Fruit fly (Drosophila melanogaster): ENCODE data around the gene CREG.

CREG gene

dm6 chr3R:17385329-17386019 lies 9.0 kb downstream of the CREG start (continued):
- peak; percentile 77; the same call in 2 of the 3 replicates for TF ChIP-seq CG11456 (GFP tag; IDR thresholded peaks at IDR 0.05)
- 0 out of 3 replicates have a peak, but pooled peaks have one; percentile 27 for TF ChIP-seq CG2199 (GFP tag; IDR thresholded peaks at IDR 0.05)
- TF ChIP-seq dmrt11E (tag; optimal IDR thresholded peaks at IDR 0.05): peak; percentile 16
- peak; percentile 45; the same call in 1 of the 2 replicates for TF ChIP-seq Drgx (GFP tag; IDR thresholded peaks at IDR 0.05)
- peak; percentile 40 for TF ChIP-seq p53 (GFP tag; optimal IDR thresholded peaks at IDR 0.05)
- peak; percentile 61 for TF ChIP-seq fu2 (GFP tag; optimal IDR thresholded peaks at IDR 0.05)
- TF ChIP-seq Dip3 (GFP tag; optimal IDR thresholded peaks at IDR 0.05): peak; percentile 32
- peak; percentile 74 for TF ChIP-seq CHES-1-like (GFP tag; optimal IDR thresholded peaks at IDR 0.05)
- TF ChIP-seq CG7963 (GFP tag; IDR thresholded peaks at IDR 0.05; ENCODE audit: partially characterized antibody): no peak
- peak; percentile 67 for TF ChIP-seq fd3F (GFP tag; optimal IDR thresholded peaks at IDR 0.05)
- no peak for TF ChIP-seq dimm (GFP tag; IDR thresholded peaks at IDR 0.05)
- TF ChIP-seq luna (GFP tag; optimal IDR thresholded peaks at IDR 0.05): peak; percentile 66
- no peak for TF ChIP-seq D (optimal IDR thresholded peaks at IDR 0.05)
- TF ChIP-seq D (GFP tag; optimal IDR thresholded peaks at IDR 0.05): no peak
- peak; percentile 34 to 81 for TF ChIP-seq Pdp1 (GFP tag; optimal IDR thresholded peaks at IDR 0.05)
- peak; percentile 41; the same call in 1 of the 2 replicates for TF ChIP-seq CG4730 (GFP tag; IDR thresholded peaks at IDR 0.05)
- TF ChIP-seq gem (tag; optimal IDR thresholded peaks at IDR 0.05): peak; percentile 68
- no peak for TF ChIP-seq z (GFP tag; IDR thresholded peaks at IDR 0.05)
- no peak for TF ChIP-seq D19B (GFP tag; optimal IDR thresholded peaks at IDR 0.05)
- peak; percentile 68 for TF ChIP-seq seq (GFP tag; IDR thresholded peaks at IDR 0.05)
- no peak for TF ChIP-seq klu (GFP tag; IDR thresholded peaks at IDR 0.05)
- TF ChIP-seq Fer1 (GFP tag; optimal IDR thresholded peaks at IDR 0.05): peak; percentile 55
- TF ChIP-seq tll (GFP tag; optimal IDR thresholded peaks at IDR 0.05): no peak
- peak; percentile 7; the same call in 1 of the 2 replicates for TF ChIP-seq CG17328 (GFP tag; IDR thresholded peaks at IDR 0.05)
- peak; percentile 24 for TF ChIP-seq mirr (GFP tag; optimal IDR thresholded peaks at IDR 0.05)
- TF ChIP-seq CG16779 (GFP tag; IDR thresholded peaks at IDR 0.05): 0 out of 2 replicates have a peak, but pooled peaks have one; percentile 18
- peak; percentile 20; the same call in 2 of the 3 replicates for TF ChIP-seq CG14050 (GFP tag; IDR thresholded peaks at IDR 0.05)
- TF ChIP-seq nau (GFP tag; optimal IDR thresholded peaks at IDR 0.05): peak; percentile 17
- peak; percentile 74 for TF ChIP-seq ken (GFP tag; IDR thresholded peaks at IDR 0.05)
- peak; percentile 34 for TF ChIP-seq scrt (GFP tag; optimal IDR thresholded peaks at IDR 0.05)
- TF ChIP-seq CG7987 (GFP tag; optimal IDR thresholded peaks at IDR 0.05): peak; percentile 65
- TF ChIP-seq YL-1 (GFP tag; optimal IDR thresholded peaks at IDR 0.05): peak; percentile 74
- peak; percentile 66 for TF ChIP-seq Sry-δ (GFP tag; optimal IDR thresholded peaks at IDR 0.05)
- no peak for TF ChIP-seq sc (optimal IDR thresholded peaks at IDR 0.05)
- TF ChIP-seq sc (GFP tag; optimal IDR thresholded peaks at IDR 0.05): no peak
- TF ChIP-seq CG30431 (GFP tag; optimal IDR thresholded peaks at IDR 0.05): no peak
- peak; percentile 57 for TF ChIP-seq pb (GFP tag; optimal IDR thresholded peaks at IDR 0.05)
- TF ChIP-seq CG12236 (GFP tag; optimal IDR thresholded peaks at IDR 0.05): no peak
- peak; percentile 96 for TF ChIP-seq CG7928 (GFP tag; optimal IDR thresholded peaks at IDR 0.05)
- TF ChIP-seq CG8924 (tag; optimal IDR thresholded peaks at IDR 0.05): peak; percentile 33
- peak; percentile 48; the same call in 1 of the 2 replicates for TF ChIP-seq esg (GFP tag; conservative IDR thresholded peaks at IDR 0.05)
- TF ChIP-seq CG34376 (GFP tag; optimal IDR thresholded peaks at IDR 0.05): peak; percentile 63
- no peak; the same call in 3 of the 4 replicates for TF ChIP-seq Gug (GFP tag; IDR thresholded peaks at IDR 0.05)
- TF ChIP-seq TFAM (GFP tag; optimal IDR thresholded peaks at IDR 0.05): no peak
- TF ChIP-seq CG8290 (GFP tag; optimal IDR thresholded peaks at IDR 0.05): peak; percentile 61
- TF ChIP-seq CG8290 (tag; optimal IDR thresholded peaks at IDR 0.05): peak in 1 of 2 experiments; percentile 85
- no peak for TF ChIP-seq ap (GFP tag; IDR thresholded peaks at IDR 0.05)
- no peak for TF ChIP-seq ro (GFP tag; IDR thresholded peaks at IDR 0.05)
- TF ChIP-seq CG6175 (GFP tag; IDR thresholded peaks at IDR 0.05): no peak
- TF ChIP-seq Dref (GFP tag; IDR thresholded peaks at IDR 0.05): peak; percentile 41; the same call in 1 of the 2 replicates
